Worm (Caenorhabditis elegans) whole organism, early embryonic: Measurements from ENCODE around the gene ref-2.

Source experiments
- B0310.2 ChIP-seq: sonication (generic microtip); optimal IDR thresholded peaks from 2 replicates; lab custom pipeline; 2016; ENCODE audit warnings: mild to moderate bottlenecking, missing genetic modification characterization, missing compliant biosample characterization
- aly-1 ChIP-seq: sonication (generic microtip); optimal IDR thresholded peaks from 2 replicates; lab custom pipeline; 2016; ENCODE audit warnings: missing genetic modification characterization, missing compliant biosample characterization
- ama-1 ChIP-seq: fragments of 150-350 bp; optimal IDR thresholded peaks from 2 replicates; lab custom pipeline; 2014
- ceh-13 ChIP-seq: fragments of 200-800 bp; sonication (Bioruptor generic); optimal IDR thresholded peaks from 2 replicates; lab custom pipeline; 2018; ENCODE audit warnings: mild to moderate bottlenecking, missing genetic modification characterization, missing compliant biosample characterization
- ceh-36 ChIP-seq: sonication (generic microtip); optimal IDR thresholded peaks from 2 replicates; lab custom pipeline; 2016; ENCODE audit warnings: missing genetic modification characterization, inconsistent platforms, missing compliant biosample characterization
- flt-1 ChIP-seq: fragments of 200-800 bp; sonication (Bioruptor generic); IDR thresholded peaks from 2 replicates; pipeline ENCODE4 v1.3.6; 2022; ENCODE audit warnings: missing genetic modification characterization, missing compliant biosample characterization
- hmbx-1 ChIP-seq: sonication (generic microtip); optimal IDR thresholded peaks from 2 replicates; lab custom pipeline; 2016; ENCODE audit warnings: mild to moderate bottlenecking, missing genetic modification characterization, missing compliant biosample characterization
- hmg-4 ChIP-seq: fragments of 200-800 bp; sonication (Bioruptor generic); optimal IDR thresholded peaks from 2 replicates; lab custom pipeline; 2018; ENCODE audit warnings: mild to moderate bottlenecking, missing genetic modification characterization, missing compliant biosample characterization
- scrt-1 ChIP-seq: fragments of 200-800 bp; sonication (Bioruptor generic); IDR thresholded peaks from 2 replicates; pipeline ENCODE4 v1.3.6; 2022; ENCODE audit warnings: missing genetic modification characterization, missing compliant biosample characterization
- sea-1 ChIP-seq: fragments of 200-800 bp; sonication (Bioruptor generic); conservative IDR thresholded peaks from 2 replicates; pipeline ENCODE4 v1.3.6; 2022; ENCODE audit warnings: missing genetic modification characterization, missing compliant biosample characterization
- tbx-37 ChIP-seq: fragments of 200-800 bp; sonication (Bioruptor generic); conservative IDR thresholded peaks from 2 replicates; pipeline ENCODE4 v1.3.6; 2022; ENCODE audit warnings: missing genetic modification reagents, missing genetic modification characterization, missing compliant biosample characterization

- TF ChIP-seq ama-1 (lab: Kevin White, UChicago) (no peak), hmbx-1 (tag; lab: Kevin White, UChicago) (no peak), flt-1 (GFP tag; lab: Robert Waterston, UW) (no peak), ceh-13 (GFP tag; lab: Kevin White, UChicago) (no peak), scrt-1 (GFP tag; lab: Robert Waterston, UW) (no peak), aly-1 (tag; lab: Kevin White, UChicago) (no peak), hmg-4 (no peak), tbx-37 (no peak), sea-1 (GFP tag; lab: Robert Waterston, UW) (no peak), ceh-36 (tag; lab: Kevin White, UChicago) (no peak), B0310.2 (tag; lab: Kevin White, UChicago) (no peak)
Observed at ce11 chrX:7703863-7704262, 40.2 kb upstream of the ref-2 start.
